Fruit fly (Drosophila melanogaster): Measurements from ENCODE around the gene RhoGAP68F.

RhoGAP68F gene

dm6 chr3L:12119875-12120485 lies 18.7 kb upstream of the RhoGAP68F start, which contains the start of gene CG11560 (continued):
- TF ChIP-seq tgo (GFP tag; IDR thresholded peaks at IDR 0.05), result no peak
- TF ChIP-seq Oli (tag; optimal IDR thresholded peaks at IDR 0.05), result no peak
- peak; percentile 59 for TF ChIP-seq Doc3 (GFP tag; IDR thresholded peaks at IDR 0.05; ENCODE audit: partially characterized antibody)
- TF ChIP-seq Opbp (GFP tag; IDR thresholded peaks at IDR 0.05; ENCODE audit: partially characterized antibody), result peak; percentile 40; the same call in 2 of the 3 replicates
- TF ChIP-seq Hand (GFP tag; optimal IDR thresholded peaks at IDR 0.05), result no peak
- peak; percentile 1 for TF ChIP-seq CG17186 (GFP tag; optimal IDR thresholded peaks at IDR 0.05)
- TF ChIP-seq sens (GFP tag), result no peak
- TF ChIP-seq gem (tag; optimal IDR thresholded peaks at IDR 0.05), result no peak
- TF ChIP-seq hbn (GFP tag; IDR thresholded peaks at IDR 0.05; ENCODE audit: partially characterized antibody), result peak; percentile 71
- no peak for TF ChIP-seq CG18619 (GFP tag; optimal IDR thresholded peaks at IDR 0.05)
- no peak for TF ChIP-seq pnt (GFP tag; optimal IDR thresholded peaks at IDR 0.05)
- TF ChIP-seq Ets65A (GFP tag), result no peak
- TF ChIP-seq tx (GFP tag; optimal IDR thresholded peaks at IDR 0.05), result no peak
- no peak for TF ChIP-seq ham (GFP tag; IDR thresholded peaks at IDR 0.05)
- no peak for TF ChIP-seq CG16863 (GFP tag; optimal IDR thresholded peaks at IDR 0.05)
- peak; percentile 76 for TF ChIP-seq amos (GFP tag; IDR thresholded peaks at IDR 0.05; ENCODE audit: partially characterized antibody)
- no peak for TF ChIP-seq Hsf (GFP tag; optimal IDR thresholded peaks at IDR 0.05)
- no peak for TF ChIP-seq CG6689 (GFP tag; IDR thresholded peaks at IDR 0.05)
- TF ChIP-seq CG1602 (GFP tag; optimal IDR thresholded peaks at IDR 0.05), result no peak
- peak; percentile 35 for TF ChIP-seq CG10267 (tag; optimal IDR thresholded peaks at IDR 0.05)
- no peak for TF ChIP-seq Hmx (GFP tag; optimal IDR thresholded peaks at IDR 0.05)
- peak; percentile 80 for TF ChIP-seq Dll (GFP tag; IDR thresholded peaks at IDR 0.05; ENCODE audit: partially characterized antibody)
- TF ChIP-seq lmd (GFP tag; IDR thresholded peaks at IDR 0.05), result no peak
- TF ChIP-seq nerfin-2 (GFP tag; IDR thresholded peaks at IDR 0.05; ENCODE audit: partially characterized antibody), result peak; percentile 47; the same call in 1 of the 2 replicates
- TF ChIP-seq Elba2 (GFP tag; optimal IDR thresholded peaks at IDR 0.05), result no peak
- no peak for TF ChIP-seq CG17802 (tag; optimal IDR thresholded peaks at IDR 0.05)
- no peak for TF ChIP-seq CG15479 (GFP tag; optimal IDR thresholded peaks at IDR 0.05)
- peak; percentile 56 for TF ChIP-seq pzg (GFP tag; optimal IDR thresholded peaks at IDR 0.05)
- no peak for TF ChIP-seq NfI (GFP tag; optimal IDR thresholded peaks at IDR 0.05)
- TF ChIP-seq az2 (GFP tag; optimal IDR thresholded peaks at IDR 0.05), result no peak
- peak; percentile 55; the same call in 1 of the 2 replicates for TF ChIP-seq sna (GFP tag; IDR thresholded peaks at IDR 0.05; ENCODE audit: partially characterized antibody)
- TF ChIP-seq CG6813 (GFP tag; optimal IDR thresholded peaks at IDR 0.05), result no peak
- peak; percentile 62; the same call in 2 of the 3 replicates for TF ChIP-seq CG16813 (GFP tag; IDR thresholded peaks at IDR 0.05; ENCODE audit: partially characterized antibody)
- TF ChIP-seq cas (GFP tag; IDR thresholded peaks at IDR 0.05), result no peak
- 0 out of 2 replicates have a peak, but pooled peaks have one; percentile 25 for TF ChIP-seq tna (GFP tag; IDR thresholded peaks at IDR 0.05; ENCODE audit: partially characterized antibody)
- no peak for TF ChIP-seq lov (optimal IDR thresholded peaks at IDR 0.05)
- no peak for TF ChIP-seq lov (GFP tag; IDR thresholded peaks at IDR 0.05)
- peak; percentile 44 for TF ChIP-seq CG15514 (GFP tag; optimal IDR thresholded peaks at IDR 0.05)
- TF ChIP-seq CG11247 (GFP tag; IDR thresholded peaks at IDR 0.05), result no peak
- TF ChIP-seq CG2116 (GFP tag; optimal IDR thresholded peaks at IDR 0.05), result peak; percentile 61
- no peak for TF ChIP-seq CG2120 (GFP tag; optimal IDR thresholded peaks at IDR 0.05)
- TF ChIP-seq CG31224 (GFP tag; IDR thresholded peaks at IDR 0.05), result no peak
- TF ChIP-seq Ravus (GFP tag; IDR thresholded peaks at IDR 0.05), result no peak
- peak; percentile 60 for TF ChIP-seq sqz (GFP tag; optimal IDR thresholded peaks at IDR 0.05)
- no peak for TF ChIP-seq CG14667 (GFP tag; IDR thresholded peaks at IDR 0.05)
- TF ChIP-seq ato (GFP tag; IDR thresholded peaks at IDR 0.05; ENCODE audit: partially characterized antibody), result peak; percentile 26
- peak; percentile 78 for TF ChIP-seq HLH4C (GFP tag; IDR thresholded peaks at IDR 0.05; ENCODE audit: partially characterized antibody)
- TF ChIP-seq Sin3A (optimal IDR thresholded peaks at IDR 0.05), result no peak
- peak; percentile 16 for TF ChIP-seq HmgZ (tag; optimal IDR thresholded peaks at IDR 0.05)
- TF ChIP-seq Hr39 (optimal IDR thresholded peaks at IDR 0.05), result no peak

Measured in whole organism, embryonic.